In genomic region chrV:12919705-12920104, ce11 we compare ENCODE assay signal across 4 worm cellular contexts.
TF ChIP-seq lines count a peak whose summit lies in the region.

lipl-1 (plus strand) TSS chrV:12919986.

TF ChIP-seq in whole organism, L2 larva, 48 proteins besides CTCF, POLR2A, EP300 and RAD21:
- TF ChIP-seq fos-1 (tag; optimal IDR thresholded peaks at IDR 0.05; lab: Kevin White, UChicago) = peak; percentile 3
- no peak for TF ChIP-seq zag-1 (tag; optimal IDR thresholded peaks at IDR 0.05; lab: Kevin White, UChicago)
- no peak for TF ChIP-seq lin-13 (GFP tag; optimal IDR thresholded peaks at IDR 0.05; lab: Kevin White, UChicago)

TF ChIP-seq in whole organism, L3 larva, 47 proteins besides CTCF, POLR2A, EP300 and RAD21:
- no peak for TF ChIP-seq elt-1 (tag; optimal IDR thresholded peaks at IDR 0.05; lab: Kevin White, UChicago)
- no peak for TF ChIP-seq nhr-12 (tag; optimal IDR thresholded peaks at IDR 0.05; lab: Kevin White, UChicago)
- no peak for TF ChIP-seq lsy-12 (tag; optimal IDR thresholded peaks at IDR 0.05; lab: Kevin White, UChicago)
- no peak for TF ChIP-seq mml-1 (tag; optimal IDR thresholded peaks at IDR 0.05; lab: Kevin White, UChicago)
- peak; percentile 18 for TF ChIP-seq pqm-1 (tag; optimal IDR thresholded peaks at IDR 0.05; lab: Kevin White, UChicago)
- peak; percentile 41 for TF ChIP-seq elt-2 (tag; optimal IDR thresholded peaks at IDR 0.05; lab: Kevin White, UChicago)
- TF ChIP-seq elt-3 (tag; optimal IDR thresholded peaks at IDR 0.05; lab: Kevin White, UChicago) = no peak

TF ChIP-seq in whole organism, L4 larva, 104 proteins besides CTCF, POLR2A, EP300 and RAD21:
- TF ChIP-seq dmd-6 (GFP tag; IDR thresholded peaks at IDR 0.05; lab: Robert Waterston, UW) (peak; percentile 67), mxl-3 (GFP tag; optimal IDR thresholded peaks at IDR 0.05; lab: Kevin White, UChicago) (peak; percentile 54), egl-43 (GFP tag; IDR thresholded peaks at IDR 0.05; lab: Robert Waterston, UW) (no peak), nhr-28 (tag; optimal IDR thresholded peaks at IDR 0.05; lab: Kevin White, UChicago) (peak; percentile 58), daf-16 (GFP tag; optimal IDR thresholded peaks at IDR 0.05; lab: Kevin White, UChicago) (no peak), daf-16 (tag; optimal IDR thresholded peaks at IDR 0.05; lab: Kevin White, UChicago) (peak; percentile 14), mdt-29 (GFP tag; IDR thresholded peaks at IDR 0.05; lab: Robert Waterston, UW) (no peak), egl-27 (tag; optimal IDR thresholded peaks at IDR 0.05; lab: Kevin White, UChicago) (no peak), ZK337.2 (GFP tag; IDR thresholded peaks at IDR 0.05; lab: Robert Waterston, UW) (no peak), hif-1 (tag; optimal IDR thresholded peaks at IDR 0.05; lab: Kevin White, UChicago) (no peak)

TF ChIP-seq in whole organism, young adult, 124 proteins besides CTCF, POLR2A, EP300 and RAD21:
- TF ChIP-seq mel-28 (tag; optimal IDR thresholded peaks at IDR 0.05; lab: Kevin White, UChicago; ENCODE audit: borderline replicate concordance) = no peak
- TF ChIP-seq atf-7 (tag; optimal IDR thresholded peaks at IDR 0.05; lab: Kevin White, UChicago) = no peak
- no peak for TF ChIP-seq B0035.1 (tag; optimal IDR thresholded peaks at IDR 0.05; lab: Kevin White, UChicago)
- peak; percentile 35 for TF ChIP-seq nhr-80 (tag; optimal IDR thresholded peaks at IDR 0.05; lab: Kevin White, UChicago)
- TF ChIP-seq F52B5.7 (tag; optimal IDR thresholded peaks at IDR 0.05; lab: Kevin White, UChicago) = no peak
- TF ChIP-seq lsl-1 (GFP tag; optimal IDR thresholded peaks at IDR 0.05; lab: Kevin White, UChicago) = no peak
- no peak for TF ChIP-seq pbrm-1 (GFP tag; IDR thresholded peaks at IDR 0.05; lab: Robert Waterston, UW)
